Worm (Caenorhabditis elegans): ENCODE results near the gene pepm-1.

- TF ChIP-seq nhr-27 (tag; optimal IDR thresholded peaks at IDR 0.05) (no peak), K12H6.12 (tag; optimal IDR thresholded peaks at IDR 0.05) (no peak), hmg-1.2 (GFP tag; IDR thresholded peaks at IDR 0.05) (no peak)
These were observed 4.2 kb downstream of the pepm-1 start, which contains the start of gene srm-4 for ce11 chrV:14333116-14333515.
